Fruit fly (Drosophila melanogaster): ENCODE measurements around the gene CG11537.

The CG11537 gene

dm6 chr3L:3149060-3149872 is 6.0 kb upstream of the CG11537 start (continued):
- peak; percentile 74; the same call in 2 of the 3 replicates for TF ChIP-seq CG2199 (GFP tag; IDR thresholded peaks at IDR 0.05)
- peak; percentile 31; the same call in 1 of the 2 replicates for TF ChIP-seq Ptx1 (GFP tag; IDR thresholded peaks at IDR 0.05)
- peak; percentile 96 for TF ChIP-seq CG10543 (GFP tag; optimal IDR thresholded peaks at IDR 0.05)
- TF ChIP-seq Fer1 (GFP tag; optimal IDR thresholded peaks at IDR 0.05), result peak; percentile 71
- TF ChIP-seq CG6854 (GFP tag; optimal IDR thresholded peaks at IDR 0.05), result peak; percentile 45
- TF ChIP-seq CG10654 (GFP tag; optimal IDR thresholded peaks at IDR 0.05), result no peak
- no peak for TF ChIP-seq Sox100B (GFP tag; optimal IDR thresholded peaks at IDR 0.05)
- no peak for TF ChIP-seq ind (GFP tag; optimal IDR thresholded peaks at IDR 0.05)
- peak; percentile 51; the same call in 1 of the 2 replicates for TF ChIP-seq amos (GFP tag; IDR thresholded peaks at IDR 0.05; ENCODE audit: partially characterized antibody)
- peak; percentile 51 for TF ChIP-seq CG13296 (GFP tag; optimal IDR thresholded peaks at IDR 0.05)
- TF ChIP-seq wek (GFP tag; optimal IDR thresholded peaks at IDR 0.05), result no peak
- peak; percentile 46 for TF ChIP-seq Dref (GFP tag; IDR thresholded peaks at IDR 0.05)
- TF ChIP-seq CG10147 (GFP tag; optimal IDR thresholded peaks at IDR 0.05), result peak; percentile 19
- no peak for TF ChIP-seq chn (GFP tag; optimal IDR thresholded peaks at IDR 0.05)
- TF ChIP-seq CG8478 (optimal IDR thresholded peaks at IDR 0.05), result peak; percentile 54
- no peak for TF ChIP-seq NfI (GFP tag; optimal IDR thresholded peaks at IDR 0.05)
- peak; percentile 92 for TF ChIP-seq crol (GFP tag; IDR thresholded peaks at IDR 0.05)
- 0 out of 2 replicates have a peak, but pooled peaks have one; percentile 6 for TF ChIP-seq CG3847 (GFP tag; IDR thresholded peaks at IDR 0.05)
- peak; percentile 27; the same call in 1 of the 2 replicates for TF ChIP-seq Rfx (GFP tag; IDR thresholded peaks at IDR 0.05)
- no peak for TF ChIP-seq CG10321 (GFP tag; IDR thresholded peaks at IDR 0.05)
- TF ChIP-seq CG1602 (GFP tag; optimal IDR thresholded peaks at IDR 0.05), result no peak
- no peak for TF ChIP-seq usp (GFP tag; optimal IDR thresholded peaks at IDR 0.05)
- peak; percentile 38 for TF ChIP-seq CG3995 (GFP tag; optimal IDR thresholded peaks at IDR 0.05)
- peak; percentile 86 for TF ChIP-seq CG4360 (GFP tag; IDR thresholded peaks at IDR 0.05)
- peak; percentile 85 for TF ChIP-seq exex (tag; optimal IDR thresholded peaks at IDR 0.05)
- peak; percentile 81 for TF ChIP-seq Atf3 (GFP tag; optimal IDR thresholded peaks at IDR 0.05)
- no peak for TF ChIP-seq seq (GFP tag; IDR thresholded peaks at IDR 0.05)
- TF ChIP-seq CG6765 (GFP tag; optimal IDR thresholded peaks at IDR 0.05), result peak; percentile 3
- TF ChIP-seq Bgb (GFP tag; IDR thresholded peaks at IDR 0.05; ENCODE audit: partially characterized antibody), result peak; percentile 52; the same call in 1 of the 2 replicates
- TF ChIP-seq Side (GFP tag; optimal IDR thresholded peaks at IDR 0.05), result no peak
- no peak for TF ChIP-seq wdn (GFP tag; IDR thresholded peaks at IDR 0.05)
- no peak for TF ChIP-seq BEAF-32 (GFP tag; optimal IDR thresholded peaks at IDR 0.05)
- TF ChIP-seq CG12299 (tag; optimal IDR thresholded peaks at IDR 0.05), result peak; percentile 12
- no peak for TF ChIP-seq CG6175 (GFP tag; IDR thresholded peaks at IDR 0.05)
- no peak; the same call in 2 of the 3 replicates for TF ChIP-seq zen2 (GFP tag; IDR thresholded peaks at IDR 0.05; ENCODE audit: partially characterized antibody)
- TF ChIP-seq toy (GFP tag; IDR thresholded peaks at IDR 0.05), result no peak
- no peak for TF ChIP-seq Atf-2 (GFP tag; optimal IDR thresholded peaks at IDR 0.05)
- TF ChIP-seq sc (optimal IDR thresholded peaks at IDR 0.05), result no peak
- TF ChIP-seq sc (GFP tag; optimal IDR thresholded peaks at IDR 0.05), result no peak
- no peak for TF ChIP-seq pho (GFP tag; optimal IDR thresholded peaks at IDR 0.05)
- TF ChIP-seq zen (tag; optimal IDR thresholded peaks at IDR 0.05), result peak; percentile 28
- peak; percentile 8 for TF ChIP-seq kay (GFP tag; optimal IDR thresholded peaks at IDR 0.05)
- peak; percentile 23; the same call in 1 of the 2 replicates for TF ChIP-seq CG42726 (GFP tag; IDR thresholded peaks at IDR 0.05; ENCODE audit: partially characterized antibody)
- TF ChIP-seq klu (GFP tag; IDR thresholded peaks at IDR 0.05), result 0 out of 2 replicates have a peak, but pooled peaks have one; percentile 15
- no peak for TF ChIP-seq CG2116 (GFP tag; optimal IDR thresholded peaks at IDR 0.05)
- TF ChIP-seq pros (GFP tag; optimal IDR thresholded peaks at IDR 0.05), result peak; percentile 90
- peak; percentile 85 for TF ChIP-seq YL-1 (GFP tag; optimal IDR thresholded peaks at IDR 0.05)
- TF ChIP-seq lola (GFP tag; optimal IDR thresholded peaks at IDR 0.05), result no peak
- TF ChIP-seq HmgZ (tag; optimal IDR thresholded peaks at IDR 0.05), result peak; percentile 50

All from whole organism, embryonic.